Worm (Caenorhabditis elegans): ENCODE results near the gene F07H5.7.

ce11 chrII:8763367-8763766, 30.6 kb downstream of the F07H5.7 start:
- TF ChIP-seq egl-27 (tag; optimal IDR thresholded peaks at IDR 0.05): no peak
- no peak for TF ChIP-seq ztf-11 (tag; optimal IDR thresholded peaks at IDR 0.05)
- TF ChIP-seq nhr-28 (tag; optimal IDR thresholded peaks at IDR 0.05): no peak
- TF ChIP-seq pqm-1 (tag; optimal IDR thresholded peaks at IDR 0.05): no peak
- no peak for TF ChIP-seq zag-1 (tag; optimal IDR thresholded peaks at IDR 0.05)
- TF ChIP-seq mdl-1 (tag; optimal IDR thresholded peaks at IDR 0.05): no peak

All from whole organism, L3 larva.